Worm (Caenorhabditis elegans) whole organism, late embryonic: ENCODE measurements around the gene rgs-5.

Experiments
- F13H6.1 ChIP-seq: sonication (generic microtip); optimal IDR thresholded peaks from 2 replicates; lab custom pipeline; 2016; ENCODE audit warnings: missing genetic modification characterization, missing compliant biosample characterization
- K02D7.2 ChIP-seq: sonication (generic microtip); optimal IDR thresholded peaks from 2 replicates; lab custom pipeline; 2017; ENCODE audit warnings: mild to moderate bottlenecking, missing genetic modification characterization, missing compliant biosample characterization
- ceh-14 ChIP-seq: sonication (generic microtip); optimal IDR thresholded peaks from 2 replicates; lab custom pipeline; 2016; ENCODE audit warnings: missing genotype, missing genetic modification characterization, missing compliant biosample characterization
- ceh-18 ChIP-seq: sonication (generic microtip); optimal IDR thresholded peaks from 2 replicates; lab custom pipeline; 2016; ENCODE audit warnings: missing genetic modification characterization, missing compliant biosample characterization
- ceh-19 ChIP-seq: fragments of 200-800 bp; sonication (Bioruptor generic); optimal IDR thresholded peaks from 2 replicates; lab custom pipeline; 2018; ENCODE audit warnings: mild to moderate bottlenecking, missing genetic modification characterization, missing compliant biosample characterization
- ceh-2 ChIP-seq: sonication (generic microtip); optimal IDR thresholded peaks from 2 replicates; lab custom pipeline; 2016; ENCODE audit warnings: missing genotype, missing genetic modification characterization, missing compliant biosample characterization
- ceh-22 ChIP-seq: sonication (generic microtip); optimal IDR thresholded peaks from 2 replicates; lab custom pipeline; 2017; ENCODE audit warnings: missing biosample characterization, missing genetic modification characterization
- ceh-24 ChIP-seq: sonication (generic microtip); optimal IDR thresholded peaks from 2 replicates; lab custom pipeline; 2016; ENCODE audit warnings: mild to moderate bottlenecking, missing genetic modification characterization, missing compliant biosample characterization
- ceh-30 ChIP-seq: fragments of 150-350 bp; optimal IDR thresholded peaks from 2 replicates; lab custom pipeline; 2014; ENCODE audit warnings: missing biosample characterization, missing genetic modification characterization
- ceh-31 ChIP-seq: sonication (generic microtip); optimal IDR thresholded peaks from 2 replicates; lab custom pipeline; 2016; ENCODE audit warnings: missing genetic modification characterization, missing compliant biosample characterization
- ceh-48 ChIP-seq: sonication (generic microtip); optimal IDR thresholded peaks from 2 replicates; lab custom pipeline; 2016; ENCODE audit warnings: missing genetic modification characterization, inconsistent platforms, missing compliant biosample characterization
- che-1 ChIP-seq: sonication (generic microtip); optimal IDR thresholded peaks from 2 replicates; lab custom pipeline; 2016; ENCODE audit warnings: mild to moderate bottlenecking, missing genetic modification characterization, missing compliant biosample characterization
- dmd-4 ChIP-seq: sonication (generic microtip); optimal IDR thresholded peaks from 2 replicates; lab custom pipeline; 2016; ENCODE audit warnings: borderline replicate concordance, missing genetic modification characterization, missing compliant biosample characterization
- dve-1 ChIP-seq: sonication (generic microtip); optimal IDR thresholded peaks from 2 replicates; lab custom pipeline; 2017; ENCODE audit warnings: antibody characterized with exemption, mild to moderate bottlenecking, missing genetic modification characterization, missing compliant biosample characterization
- elt-2 ChIP-seq: sonication (generic microtip); optimal IDR thresholded peaks from 2 replicates; lab custom pipeline; 2016; ENCODE audit warnings: missing genetic modification reagents, missing genetic modification characterization, missing compliant biosample characterization
- elt-4 ChIP-seq: sonication (generic microtip); optimal IDR thresholded peaks from 2 replicates; lab custom pipeline; 2016; ENCODE audit warnings: missing genetic modification characterization, missing compliant biosample characterization
- ets-4 ChIP-seq: sonication (generic microtip); optimal IDR thresholded peaks from 2 replicates; lab custom pipeline; 2016; ENCODE audit warnings: missing genetic modification characterization, missing compliant biosample characterization
- eyg-1 ChIP-seq: sonication (generic microtip); optimal IDR thresholded peaks from 2 replicates; lab custom pipeline; 2016; ENCODE audit warnings: missing genotype, missing genetic modification characterization, missing compliant biosample characterization
- fax-1 ChIP-seq: sonication (generic microtip); optimal IDR thresholded peaks from 2 replicates; lab custom pipeline; 2016; ENCODE audit warnings: missing genotype, missing genetic modification characterization, missing compliant biosample characterization
- fkh-6 ChIP-seq: sonication (generic microtip); optimal IDR thresholded peaks from 2 replicates; lab custom pipeline; 2016; ENCODE audit warnings: missing genetic modification characterization, missing compliant biosample characterization
- gmeb-2 ChIP-seq: sonication (generic microtip); optimal IDR thresholded peaks from 2 replicates; lab custom pipeline; 2016; ENCODE audit warnings: missing genetic modification characterization, inconsistent platforms, missing compliant biosample characterization
- hlh-15 ChIP-seq: sonication (generic microtip); optimal IDR thresholded peaks from 2 replicates; lab custom pipeline; 2016; ENCODE audit warnings: missing genetic modification characterization, missing compliant biosample characterization
- hlh-30 ChIP-seq: sonication (generic microtip); optimal IDR thresholded peaks from 2 replicates; lab custom pipeline; 2017; ENCODE audit warnings: antibody characterized with exemption, missing genetic modification characterization, missing compliant biosample characterization; ENCODE audit not compliant: insufficient read depth
- lim-6 ChIP-seq: sonication (generic microtip); optimal IDR thresholded peaks from 2 replicates; lab custom pipeline; 2016; ENCODE audit warnings: missing genetic modification characterization, missing compliant biosample characterization
- madf-2 ChIP-seq: sonication (generic microtip); optimal IDR thresholded peaks from 2 replicates; lab custom pipeline; 2017; ENCODE audit warnings: missing genetic modification characterization, missing compliant biosample characterization
- mec-3 ChIP-seq: sonication (generic microtip); optimal IDR thresholded peaks from 2 replicates; lab custom pipeline; 2016; ENCODE audit warnings: borderline replicate concordance, missing genetic modification characterization, missing compliant biosample characterization
- nhr-11 ChIP-seq: fragments of 150-350 bp; optimal IDR thresholded peaks from 2 replicates; lab custom pipeline; 2014; ENCODE audit warnings: missing biosample characterization, missing genetic modification characterization
- nhr-232 ChIP-seq: sonication (generic microtip); optimal IDR thresholded peaks from 2 replicates; lab custom pipeline; 2016; ENCODE audit warnings: missing genetic modification characterization, missing compliant biosample characterization
- odd-2 ChIP-seq: sonication (generic microtip); optimal IDR thresholded peaks from 2 replicates; lab custom pipeline; 2017; ENCODE audit warnings: antibody characterized with exemption, mild to moderate bottlenecking, missing genetic modification characterization, missing compliant biosample characterization
- pax-1 ChIP-seq: fragments of 150-350 bp; optimal IDR thresholded peaks from 2 replicates; lab custom pipeline; 2014; ENCODE audit warnings: missing biosample characterization, missing genetic modification characterization
- pha-2 ChIP-seq: sonication (generic microtip); optimal IDR thresholded peaks from 2 replicates; lab custom pipeline; 2017; ENCODE audit warnings: mild to moderate bottlenecking, missing genetic modification characterization, missing compliant biosample characterization
- pha-4 ChIP-seq: fragments of 150-350 bp; optimal IDR thresholded peaks from 2 replicates; lab custom pipeline; 2018; ENCODE audit warnings: missing biosample characterization, missing genetic modification reagents, missing genetic modification characterization
- pros-1 ChIP-seq: fragments of 150-350 bp; optimal IDR thresholded peaks from 2 replicates; lab custom pipeline; 2014; ENCODE audit warnings: missing biosample characterization, missing genetic modification reagents, missing genetic modification characterization
- ref-2 ChIP-seq: sonication (generic microtip); optimal IDR thresholded peaks from 2 replicates; lab custom pipeline; 2016; ENCODE audit warnings: missing genetic modification characterization, missing compliant biosample characterization
- sdc-2 ChIP-seq: sonication (generic microtip); optimal IDR thresholded peaks from 2 replicates; lab custom pipeline; 2016; ENCODE audit warnings: missing genotype, missing genetic modification characterization, missing compliant biosample characterization
- sox-2 ChIP-seq: fragments of 200-800 bp; sonication (Bioruptor generic); IDR thresholded peaks from 2 replicates; pipeline ENCODE4 v1.3.6; 2022; ENCODE audit warnings: missing genetic modification reagents, missing genetic modification characterization, missing compliant biosample characterization
- sox-4 ChIP-seq: sonication (generic microtip); optimal IDR thresholded peaks from 2 replicates; lab custom pipeline; 2017; ENCODE audit warnings: mild to moderate bottlenecking, missing genetic modification characterization, inconsistent platforms, missing compliant biosample characterization
- tbx-2 ChIP-seq: sonication (generic microtip); optimal IDR thresholded peaks from 2 replicates; lab custom pipeline; 2016; ENCODE audit warnings: missing genetic modification characterization, missing compliant biosample characterization
- tbx-7 ChIP-seq: sonication (generic microtip); optimal IDR thresholded peaks from 2 replicates; lab custom pipeline; 2016; ENCODE audit warnings: missing genotype, missing genetic modification characterization, missing compliant biosample characterization
- unc-3 ChIP-seq, 2 experiments: fragments of 200-800 bp in 1 of 2; sonication (Bioruptor generic) in 1 of 2; sonication (generic microtip) in 1 of 2; conservative IDR thresholded peaks in 1 of 2; optimal IDR thresholded peaks in 1 of 2; 2 replicates each; pipeline versions ENCODE4 v1.3.6 to Lab custom; 2016 to 2022; ENCODE audit warnings: missing compliant biosample characterization in 2 of 2, missing genetic modification characterization in 2 of 2, missing genetic modification reagents in 1 of 2
- unc-42 ChIP-seq: sonication (generic microtip); optimal IDR thresholded peaks from 2 replicates; lab custom pipeline; 2016; ENCODE audit warnings: missing genotype, missing genetic modification characterization, missing compliant biosample characterization
- unc-55 ChIP-seq: sonication (generic microtip); optimal IDR thresholded peaks from 2 replicates; lab custom pipeline; 2017; ENCODE audit warnings: missing biosample characterization, missing genetic modification reagents, missing genetic modification characterization
- zip-5 ChIP-seq: sonication (generic microtip); optimal IDR thresholded peaks from 2 replicates; lab custom pipeline; 2016; ENCODE audit warnings: missing genetic modification characterization, missing compliant biosample characterization
- ztf-16 ChIP-seq: sonication (generic microtip); optimal IDR thresholded peaks from 2 replicates; lab custom pipeline; 2017; ENCODE audit warnings: missing genetic modification characterization, missing compliant biosample characterization

The rgs-5 gene

ce11 chrIII:5743084-5743483, 44.7 kb downstream of the rgs-5 start, which contains the start of gene B0244.15:
Gene B0244.15, plus strand, starts transcription at chrIII:5743384.
- TF ChIP-seq ref-2 (tag; lab: Kevin White, UChicago) (no peak), ets-4 (tag; lab: Kevin White, UChicago) (no peak), elt-2 (tag; lab: Kevin White, UChicago) (no peak), mec-3 (tag; lab: Kevin White, UChicago) (no peak), ceh-14 (no peak), ceh-2 (no peak), ztf-16 (tag; lab: Kevin White, UChicago) (no peak), madf-2 (no peak), odd-2 (tag; lab: Kevin White, UChicago) (no peak), ceh-31 (tag; lab: Kevin White, UChicago) (no peak), dmd-4 (tag; lab: Kevin White, UChicago) (no peak), hlh-15 (tag; lab: Kevin White, UChicago) (no peak), unc-42 (tag; lab: Kevin White, UChicago) (no peak), ceh-48 (tag; lab: Kevin White, UChicago) (no peak), tbx-2 (tag; lab: Kevin White, UChicago) (no peak), sox-4 (tag; lab: Kevin White, UChicago) (no peak)
- TF ChIP-seq, all 69 proteins: peak for 0

ce11 chrIII:5744579-5744978, 46.2 kb downstream of the rgs-5 start, which contains the start of gene B0244.5:
Gene B0244.5, plus strand, starts transcription at chrIII:5744879.
- TF ChIP-seq ceh-14 (no peak), ceh-22 (tag; lab: Kevin White, UChicago) (no peak), pha-4 (tag; lab: Kevin White, UChicago) (no peak), tbx-7 (tag; lab: Kevin White, UChicago) (no peak), unc-3 (GFP tag; conservative IDR thresholded peaks at IDR 0.05; lab: Robert Waterston, UW) (no peak), unc-3 (tag; optimal IDR thresholded peaks at IDR 0.05; lab: Kevin White, UChicago) (no peak), fkh-6 (no peak), hlh-15 (tag; lab: Kevin White, UChicago) (no peak), F13H6.1 (tag; lab: Kevin White, UChicago) (no peak), unc-55 (GFP tag; lab: Kevin White, UChicago) (no peak), sdc-2 (tag; lab: Kevin White, UChicago) (no peak), odd-2 (tag; lab: Kevin White, UChicago) (no peak), unc-42 (tag; lab: Kevin White, UChicago) (no peak), ceh-30 (tag; lab: Kevin White, UChicago) (no peak), pros-1 (tag; lab: Kevin White, UChicago) (no peak), nhr-11 (tag; lab: Kevin White, UChicago) (no peak), lim-6 (tag; lab: Kevin White, UChicago) (no peak), dve-1 (tag; lab: Kevin White, UChicago) (no peak), ceh-18 (tag; lab: Kevin White, UChicago) (no peak), eyg-1 (tag; lab: Kevin White, UChicago) (no peak)

ce11 chrIII:5747185-5747584, 48.8 kb downstream of the rgs-5 start, which contains the start of gene B0244.4:
Gene B0244.4, plus strand, starts transcription at chrIII:5747485.
- no peak for TF ChIP-seq elt-4 (tag; lab: Kevin White, UChicago)

ce11 chrIII:5748360-5748759, 50.0 kb downstream of the rgs-5 start:
- TF ChIP-seq nhr-232 (tag; lab: Kevin White, UChicago) (no peak), che-1 (tag; lab: Kevin White, UChicago) (no peak), zip-5 (no peak), pax-1 (tag; lab: Kevin White, UChicago) (no peak), unc-42 (tag; lab: Kevin White, UChicago) (no peak), ceh-19 (GFP tag; lab: Kevin White, UChicago) (no peak), fkh-6 (no peak), ets-4 (tag; lab: Kevin White, UChicago) (no peak), nhr-11 (tag; lab: Kevin White, UChicago) (no peak), hlh-30 (tag; lab: Kevin White, UChicago) (no peak), unc-3 (GFP tag; conservative IDR thresholded peaks at IDR 0.05; lab: Robert Waterston, UW) (no peak), unc-3 (tag; optimal IDR thresholded peaks at IDR 0.05; lab: Kevin White, UChicago) (no peak), fax-1 (tag; lab: Kevin White, UChicago) (no peak), K02D7.2 (no peak), sox-2 (GFP tag; lab: Robert Waterston, UW) (no peak), ceh-24 (tag; lab: Kevin White, UChicago) (no peak), pha-2 (tag; lab: Kevin White, UChicago) (no peak), gmeb-2 (tag; lab: Kevin White, UChicago) (no peak)
